Worm (Caenorhabditis elegans): Measurements from ENCODE around the gene ttm-1.

DNA sequence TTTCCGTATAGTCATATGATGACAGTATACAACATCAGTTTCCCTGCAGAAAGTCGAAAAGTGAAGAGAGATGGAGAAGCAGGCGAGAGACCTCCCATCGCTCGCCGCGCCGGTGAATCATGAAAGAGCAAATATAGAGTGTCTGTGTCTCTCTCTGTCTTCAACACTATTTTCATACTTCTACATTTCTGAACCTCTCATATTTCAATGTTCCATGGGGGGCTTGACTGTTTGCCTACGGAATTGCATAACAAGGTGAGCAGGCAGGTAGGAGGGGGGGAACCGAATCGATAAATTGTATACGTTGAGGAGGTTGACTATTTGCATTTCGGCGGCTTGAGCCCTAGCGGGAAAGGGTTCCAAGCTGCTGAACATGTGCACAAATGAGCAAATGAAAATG lies 46.9 kb downstream of the ttm-1 start:
- TF ChIP-seq snpc-3.4 (tag; optimal IDR thresholded peaks at IDR 0.05): no peak
- TF ChIP-seq snpc-4 (GFP tag; optimal IDR thresholded peaks at IDR 0.05): no peak
- no peak for TF ChIP-seq snpc-4 (tag; optimal IDR thresholded peaks at IDR 0.05)
- no peak for TF ChIP-seq akir-1 (GFP tag; optimal IDR thresholded peaks at IDR 0.05)

All from whole organism, young adult.